Worm (Caenorhabditis elegans) whole organism, midembryonic: ENCODE data around the gene srbc-37.

Experiments
- flt-1 ChIP-seq: fragments of 200-800 bp; sonication (Bioruptor generic); IDR thresholded peaks from 2 replicates; pipeline ENCODE4 v1.3.6; 2022; ENCODE audit warnings: missing genetic modification characterization, missing compliant biosample characterization
- ref-1 ChIP-seq: fragments of 200-800 bp; sonication (Bioruptor generic); conservative IDR thresholded peaks from 2 replicates; pipeline ENCODE4 v1.3.6; 2022; ENCODE audit warnings: missing genetic modification reagents, missing genetic modification characterization, missing compliant biosample characterization
- ztf-23 ChIP-seq: fragments of 200-800 bp; sonication (Bioruptor generic); IDR thresholded peaks from 2 replicates; pipeline ENCODE4 v1.3.6; 2022; ENCODE audit warnings: missing genetic modification reagents, missing genetic modification characterization, missing compliant biosample characterization
- ztf-29 ChIP-seq: fragments of 200-800 bp; sonication (Bioruptor generic); IDR thresholded peaks from 2 replicates; pipeline ENCODE4 v1.3.6; 2022; ENCODE audit warnings: missing genetic modification reagents, missing genetic modification characterization, missing compliant biosample characterization

- no peak for TF ChIP-seq ref-1 (GFP tag; lab: Robert Waterston, UW)
- TF ChIP-seq flt-1 (GFP tag; lab: Robert Waterston, UW) = no peak
- no peak for TF ChIP-seq ztf-29 (GFP tag; lab: Robert Waterston, UW)
- no peak for TF ChIP-seq ztf-23 (GFP tag; lab: Robert Waterston, UW)
Measured at ce11 chrV:743348-743747, 41.0 kb downstream of the srbc-37 start, which contains the start of gene str-134.
